Fruit fly (Drosophila melanogaster) whole organism, embryonic: ENCODE results near the gene CG31922.

Experiments used
- CG10209 ChIP-seq: fragments of 200-800 bp; sonication (Bioruptor generic); optimal IDR thresholded peaks from 3 replicates; lab custom pipeline; 2017; ENCODE audit warnings: missing biosample characterization, mild to moderate bottlenecking, missing genetic modification characterization, missing genetic modification reagents
- CG10543 ChIP-seq: fragments of 200-800 bp; sonication (Bioruptor generic); optimal IDR thresholded peaks from 3 replicates; lab custom pipeline; 2017; ENCODE audit warnings: missing biosample characterization, mild to moderate bottlenecking, missing genetic modification characterization, moderate library complexity
- CG12219 ChIP-seq: fragments of 200-800 bp; sonication (Bioruptor generic); optimal IDR thresholded peaks from 3 replicates; lab custom pipeline; 2018; ENCODE audit warnings: missing biosample characterization, mild to moderate bottlenecking, missing genetic modification characterization
- CG12769 ChIP-seq: fragments of 200-800 bp; sonication (Bioruptor generic); optimal IDR thresholded peaks from 2 replicates; lab custom pipeline; 2019; ENCODE audit warnings: missing biosample characterization, mild to moderate bottlenecking, missing genetic modification characterization, moderate library complexity
- CG13894 ChIP-seq: fragments of 200-800 bp; sonication (Bioruptor generic); optimal IDR thresholded peaks from 3 replicates; lab custom pipeline; 2018; ENCODE audit warnings: missing biosample characterization, mild to moderate bottlenecking, missing genetic modification characterization, moderate library complexity
- CG1602 ChIP-seq: fragments of 200-800 bp; sonication (Bioruptor generic); optimal IDR thresholded peaks from 3 replicates; lab custom pipeline; 2016; ENCODE audit warnings: missing biosample characterization, missing genetic modification characterization
- CG16813 ChIP-seq: fragments of 200-800 bp; sonication (Bioruptor generic); IDR thresholded peaks from 3 replicates; pipeline ENCODE4 v1.3.6; 2022; ENCODE audit warnings: missing biosample characterization, missing genetic modification characterization; ENCODE audit not compliant: partially characterized antibody
- CG2120 ChIP-seq: fragments of 200-800 bp; sonication (Bioruptor generic); optimal IDR thresholded peaks from 3 replicates; lab custom pipeline; 2016; ENCODE audit warnings: missing biosample characterization, missing genetic modification characterization
- CG2129 ChIP-seq: fragments of 200-800 bp; sonication (Bioruptor generic); IDR thresholded peaks from 2 replicates; pipeline ENCODE4 v1.3.6; 2022; ENCODE audit warnings: missing biosample characterization, missing genetic modification characterization; ENCODE audit not compliant: partially characterized antibody
- CG5180 ChIP-seq: fragments of 200-800 bp; sonication (Bioruptor generic); optimal IDR thresholded peaks from 3 replicates; lab custom pipeline; 2017; ENCODE audit warnings: missing biosample characterization, missing genetic modification characterization, mild to moderate bottlenecking, moderate library complexity, missing genetic modification reagents
- CG6854 ChIP-seq: fragments of 200-800 bp; sonication (Bioruptor generic); optimal IDR thresholded peaks from 3 replicates; lab custom pipeline; 2017; ENCODE audit warnings: missing biosample characterization, mild to moderate bottlenecking, missing genetic modification characterization
- CG7963 ChIP-seq: fragments of 200-800 bp; sonication (Bioruptor generic); IDR thresholded peaks from 3 replicates; pipeline ENCODE4 v1.3.6; 2022; ENCODE audit warnings: missing biosample characterization, missing genetic modification characterization; ENCODE audit not compliant: partially characterized antibody
- CG8388 ChIP-seq: fragments of 200-800 bp; sonication (Bioruptor generic); optimal IDR thresholded peaks from 2 replicates; lab custom pipeline; 2019; ENCODE audit warnings: missing biosample characterization, mild to moderate bottlenecking, missing genetic modification characterization, moderate library complexity
- CG9437 ChIP-seq: fragments of 200-800 bp; sonication (Bioruptor generic); optimal IDR thresholded peaks from 2 replicates; lab custom pipeline; 2018; ENCODE audit warnings: missing biosample characterization, mild to moderate bottlenecking, missing genetic modification characterization
- Deaf1 ChIP-seq: fragments of 200-800 bp; optimal IDR thresholded peaks from 3 replicates; lab custom pipeline; 2019; ENCODE audit warnings: missing biosample characterization, mild to moderate bottlenecking, missing genetic modification characterization, moderate library complexity
- Doc3 ChIP-seq: fragments of 200-800 bp; sonication (Bioruptor generic); IDR thresholded peaks from 3 replicates; pipeline ENCODE4 v1.3.6; 2022; ENCODE audit warnings: missing biosample characterization, missing genetic modification characterization; ENCODE audit not compliant: partially characterized antibody
- Eip74EF ChIP-seq, 2 experiments: fragments of 200-800 bp in 1 of 2; fragments of >200 bp in 1 of 2; sonication (Bioruptor generic) in 1 of 2; optimal IDR thresholded peaks; 2 replicates each; lab custom pipeline; 2017 to 2019; ENCODE audit warnings: missing biosample characterization in 2 of 2, missing genetic modification characterization in 2 of 2, mild to moderate bottlenecking in 1 of 2, moderate library complexity in 1 of 2
- HLHmδ ChIP-seq: fragments of 200-800 bp; sonication (Bioruptor generic); optimal IDR thresholded peaks from 2 replicates; lab custom pipeline; 2018; ENCODE audit warnings: missing biosample characterization, mild to moderate bottlenecking, missing genetic modification characterization, moderate library complexity
- Hsf ChIP-seq: fragments of 200-800 bp; sonication (Bioruptor generic); optimal IDR thresholded peaks from 3 replicates; lab custom pipeline; 2016; ENCODE audit warnings: missing biosample characterization, missing genetic modification characterization
- MESR4 ChIP-seq: fragments of 200-800 bp; sonication (Bioruptor generic); optimal IDR thresholded peaks from 2 replicates; lab custom pipeline; 2018; ENCODE audit warnings: missing biosample characterization, mild to moderate bottlenecking, missing genetic modification characterization, moderate library complexity
- Poxn ChIP-seq: fragments of 200-800 bp; sonication (Bioruptor generic); IDR thresholded peaks from 2 replicates; pipeline ENCODE4 v1.3.6; 2022; ENCODE audit warnings: missing biosample characterization, missing genetic modification characterization
- Scr ChIP-seq: fragments of 200-800 bp; sonication (Bioruptor generic); IDR thresholded peaks from 2 replicates; pipeline ENCODE4 v1.3.6; 2022; ENCODE audit warnings: missing biosample characterization, missing genetic modification characterization; ENCODE audit not compliant: partially characterized antibody
- Sin3A ChIP-seq: fragments of >200 bp; optimal IDR thresholded peaks from 2 replicates; lab custom pipeline; 2018
- al ChIP-seq: fragments of 200-800 bp; sonication (Bioruptor generic); IDR thresholded peaks from 2 replicates; pipeline ENCODE4 v1.3.6; 2022; ENCODE audit warnings: missing biosample characterization, missing genetic modification characterization
- az2 ChIP-seq: fragments of 200-800 bp; sonication (Bioruptor generic); optimal IDR thresholded peaks from 3 replicates; lab custom pipeline; 2016; ENCODE audit warnings: missing biosample characterization, missing genetic modification characterization
- crc ChIP-seq: fragments of 200-800 bp; sonication (Bioruptor generic); optimal IDR thresholded peaks from 2 replicates; lab custom pipeline; 2016; ENCODE audit warnings: missing biosample characterization, missing genetic modification characterization
- crp ChIP-seq, 2 experiments: fragments of 200-800 bp; sonication (Bioruptor generic); optimal IDR thresholded peaks; 2 replicates in 1 of 2; 3 replicates in 1 of 2; lab custom pipeline; 2017; ENCODE audit warnings: missing biosample characterization in 2 of 2, missing genetic modification characterization in 2 of 2, mild to moderate bottlenecking in 1 of 2, moderate library complexity in 1 of 2
- esg ChIP-seq: fragments of 200-800 bp; sonication (Bioruptor generic); conservative IDR thresholded peaks from 2 replicates; pipeline ENCODE4 v1.3.6; 2022; ENCODE audit warnings: missing biosample characterization, missing genetic modification characterization
- fru ChIP-seq: fragments of >200 bp; optimal IDR thresholded peaks from 2 replicates; lab custom pipeline; 2017
- gcm ChIP-seq: fragments of 200-800 bp; sonication (Bioruptor generic); optimal IDR thresholded peaks from 2 replicates; lab custom pipeline; 2019; ENCODE audit warnings: missing biosample characterization, mild to moderate bottlenecking, missing genetic modification characterization, moderate library complexity
- gcm2 ChIP-seq: fragments of 200-800 bp; sonication (Bioruptor generic); optimal IDR thresholded peaks from 2 replicates; lab custom pipeline; 2016; ENCODE audit warnings: missing biosample characterization, missing genetic modification characterization
- hb ChIP-seq: fragments of 200-800 bp; sonication (Bioruptor generic); IDR thresholded peaks from 3 replicates; pipeline ENCODE4 v1.3.6; 2022; ENCODE audit warnings: missing biosample characterization, missing genetic modification characterization; ENCODE audit not compliant: partially characterized antibody
- ken ChIP-seq: fragments of 200-800 bp; sonication (Bioruptor generic); IDR thresholded peaks from 3 replicates; pipeline ENCODE4 v1.3.6; 2022; ENCODE audit warnings: missing biosample characterization, missing genetic modification characterization
- kni ChIP-seq: fragments of 200-800 bp; sonication (Bioruptor generic); optimal IDR thresholded peaks from 3 replicates; lab custom pipeline; 2017; ENCODE audit warnings: mild to moderate bottlenecking, missing biosample characterization, missing genetic modification reagents, missing genetic modification characterization
- knrl ChIP-seq: fragments of 200-800 bp; sonication (Bioruptor generic); IDR thresholded peaks from 3 replicates; pipeline ENCODE4 v1.3.6; 2022; ENCODE audit warnings: missing biosample characterization, missing genetic modification characterization; ENCODE audit not compliant: partially characterized antibody
- lilli ChIP-seq: fragments of 200-800 bp; sonication (Bioruptor generic); optimal IDR thresholded peaks from 3 replicates; lab custom pipeline; 2016; ENCODE audit warnings: missing biosample characterization, missing genetic modification characterization
- oc ChIP-seq: fragments of 200-800 bp; sonication (Bioruptor generic); optimal IDR thresholded peaks from 2 replicates; lab custom pipeline; 2018; ENCODE audit warnings: missing biosample characterization, mild to moderate bottlenecking, missing genetic modification characterization, moderate library complexity
- org-1 ChIP-seq: fragments of 200-800 bp; sonication (Bioruptor generic); optimal IDR thresholded peaks from 2 replicates; lab custom pipeline; 2017; ENCODE audit warnings: missing biosample characterization, missing genetic modification characterization
- pan ChIP-seq, 4 experiments: fragments of >200 bp in 3 of 4; fragments of 200-800 bp in 1 of 4; sonication (Bioruptor generic) in 1 of 4; optimal IDR thresholded peaks in 3 of 4; IDR thresholded peaks in 1 of 4; 2 replicates each; pipeline versions ENCODE4 v1.3.6 to Lab custom; 2017 to 2022; ENCODE audit warnings: missing biosample characterization in 2 of 4, missing genetic modification characterization in 2 of 4, mixed read lengths in 1 of 4
- psq ChIP-seq: fragments of 200-800 bp; sonication (Bioruptor generic); optimal IDR thresholded peaks from 2 replicates; lab custom pipeline; 2017; ENCODE audit warnings: missing biosample characterization, missing genetic modification characterization
- ranshi ChIP-seq: fragments of 200-800 bp; sonication (Bioruptor generic); IDR thresholded peaks from 2 replicates; pipeline ENCODE4 v1.3.6; 2022; ENCODE audit warnings: missing biosample characterization, missing genetic modification characterization
- repo ChIP-seq: fragments of 200-800 bp; sonication (Bioruptor generic); optimal IDR thresholded peaks from 2 replicates; lab custom pipeline; 2016; ENCODE audit warnings: missing biosample characterization, missing genetic modification characterization
- scrt ChIP-seq: fragments of 200-800 bp; sonication (Bioruptor generic); optimal IDR thresholded peaks from 2 replicates; lab custom pipeline; 2018; ENCODE audit warnings: missing biosample characterization, mild to moderate bottlenecking, missing genetic modification characterization, moderate library complexity
- sens ChIP-seq: fragments of 200-800 bp; sonication (Bioruptor generic); peaks from one replicate; lab custom pipeline; 2016; ENCODE audit warnings: missing biosample characterization, missing genetic modification characterization
- sens-2 ChIP-seq: fragments of 200-800 bp; sonication (Bioruptor generic); IDR thresholded peaks from 2 replicates; pipeline ENCODE4 v1.3.6; 2022; ENCODE audit warnings: missing biosample characterization, missing genetic modification characterization
- stwl ChIP-seq: fragments of 200-800 bp; sonication (Bioruptor generic); optimal IDR thresholded peaks from 3 replicates; lab custom pipeline; 2018; ENCODE audit warnings: missing biosample characterization, mild to moderate bottlenecking, missing genetic modification characterization, moderate library complexity
- tin ChIP-seq: fragments of 200-800 bp; sonication (Bioruptor generic); optimal IDR thresholded peaks from 3 replicates; lab custom pipeline; 2016; ENCODE audit warnings: missing biosample characterization, missing genetic modification characterization
- zf30C ChIP-seq: fragments of 200-800 bp; sonication (Bioruptor generic); optimal IDR thresholded peaks from 3 replicates; lab custom pipeline; 2018; ENCODE audit warnings: missing biosample characterization, mild to moderate bottlenecking, missing genetic modification characterization
- zfh1 ChIP-seq: fragments of 200-800 bp; sonication (Bioruptor generic); IDR thresholded peaks from 3 replicates; pipeline ENCODE4 v1.3.6; 2022; ENCODE audit warnings: missing biosample characterization, missing genetic modification characterization

CG31922 gene

dm6 chr2L:1142730-1143281 is 27.2 kb upstream of the CG31922 start, which contains the start of gene MFS3 (continued):
- TF ChIP-seq stwl (tag; lab: Kevin White, UChicago) (peak; percentile 54), gcm (GFP tag; lab: Kevin White, UChicago) (peak; percentile 9), Hsf (GFP tag; lab: Kevin White, UChicago) (peak; percentile 28), sens (peak; percentile 57), CG13894 (tag; lab: Kevin White, UChicago) (peak; percentile 81), CG1602 (GFP tag; lab: Kevin White, UChicago) (no peak), CG8388 (GFP tag; lab: Kevin White, UChicago) (no peak), CG10543 (GFP tag; lab: Kevin White, UChicago) (peak; percentile 75), hb (GFP tag; lab: Robert Waterston, UW) (no peak), ken (GFP tag; lab: Robert Waterston, UW) (no peak), Doc3 (GFP tag; lab: Robert Waterston, UW) (no peak), al (GFP tag; lab: Robert Waterston, UW) (no peak), HLHmδ (peak; percentile 37), Sin3A (lab: Kevin White, UChicago) (no peak), sens-2 (GFP tag; lab: Robert Waterston, UW) (no peak), CG12769 (tag; lab: Kevin White, UChicago) (peak; percentile 89), Eip74EF (GFP tag; optimal IDR thresholded peaks at IDR 0.05; lab: Kevin White, UChicago) (peak in 1 of 2 experiments; percentile 23), Poxn (GFP tag; lab: Robert Waterston, UW) (no peak), CG6854 (GFP tag; lab: Kevin White, UChicago) (no peak), MESR4 (GFP tag; lab: Kevin White, UChicago) (no peak), tin (GFP tag; lab: Kevin White, UChicago) (no peak), psq (GFP tag; lab: Kevin White, UChicago) (no peak), az2 (GFP tag; lab: Kevin White, UChicago) (no peak), repo (GFP tag; lab: Kevin White, UChicago) (no peak), fru (lab: Kevin White, UChicago) (no peak), crp (GFP tag; optimal IDR thresholded peaks at IDR 0.05; lab: Kevin White, UChicago) (peak in 1 of 2 experiments; percentile 4), org-1 (GFP tag; lab: Kevin White, UChicago) (no peak), CG5180 (GFP tag; lab: Kevin White, UChicago) (peak; percentile 3), CG16813 (GFP tag; lab: Robert Waterston, UW) (no peak), lilli (GFP tag; lab: Kevin White, UChicago) (no peak), zfh1 (GFP tag; lab: Robert Waterston, UW) (no peak), crc (GFP tag; lab: Kevin White, UChicago) (no peak), scrt (GFP tag; lab: Kevin White, UChicago) (peak; percentile 13), oc (tag; lab: Kevin White, UChicago) (no peak), pan (optimal IDR thresholded peaks at IDR 0.05; lab: Kevin White, UChicago) (no peak), pan (GFP tag; optimal IDR thresholded peaks at IDR 0.05 in 1 of 2, IDR thresholded peaks at IDR 0.05 in 1 of 2) (no peak), kni (peak; percentile 80), Deaf1 (peak; percentile 98), gcm2 (GFP tag; lab: Kevin White, UChicago) (no peak), CG7963 (GFP tag; lab: Robert Waterston, UW) (no peak), CG12219 (GFP tag; lab: Kevin White, UChicago) (no peak), esg (no peak), CG2120 (GFP tag; lab: Kevin White, UChicago) (peak; percentile 18), zf30C (GFP tag; lab: Kevin White, UChicago) (no peak), knrl (GFP tag; lab: Robert Waterston, UW) (no peak), CG9437 (GFP tag; lab: Kevin White, UChicago) (no peak), CG10209 (GFP tag; lab: Kevin White, UChicago) (no peak), Scr (GFP tag; lab: Robert Waterston, UW) (no peak), ranshi (GFP tag; lab: Robert Waterston, UW) (no peak), CG2129 (GFP tag; lab: Robert Waterston, UW) (no peak)
